Worm (Caenorhabditis elegans) whole organism, L4/young adult: ENCODE results near the gene Y48G9A.11.
"Not testable (repeated sequence)": the region's sequence is repeated elsewhere in the genome, so short reads cannot be mapped to it uniquely, and the experiment has no call there.

Source experiments
- W03F9.2 ChIP-seq: fragments of 150-350 bp; optimal IDR thresholded peaks from 2 replicates; lab custom pipeline; 2014; ENCODE audit warnings: missing biosample characterization, missing genetic modification characterization
- dao-5 ChIP-seq: sonication (generic microtip); optimal IDR thresholded peaks from 2 replicates; lab custom pipeline; 2016; ENCODE audit warnings: missing genotype, missing genetic modification characterization, moderate library complexity, missing compliant biosample characterization
- him-1 ChIP-seq: sonication (generic microtip); optimal IDR thresholded peaks from 2 replicates; lab custom pipeline; 2016; ENCODE audit warnings: missing genotype, missing genetic modification reagents, missing genetic modification characterization, missing compliant biosample characterization

The Y48G9A.11 gene

DNA sequence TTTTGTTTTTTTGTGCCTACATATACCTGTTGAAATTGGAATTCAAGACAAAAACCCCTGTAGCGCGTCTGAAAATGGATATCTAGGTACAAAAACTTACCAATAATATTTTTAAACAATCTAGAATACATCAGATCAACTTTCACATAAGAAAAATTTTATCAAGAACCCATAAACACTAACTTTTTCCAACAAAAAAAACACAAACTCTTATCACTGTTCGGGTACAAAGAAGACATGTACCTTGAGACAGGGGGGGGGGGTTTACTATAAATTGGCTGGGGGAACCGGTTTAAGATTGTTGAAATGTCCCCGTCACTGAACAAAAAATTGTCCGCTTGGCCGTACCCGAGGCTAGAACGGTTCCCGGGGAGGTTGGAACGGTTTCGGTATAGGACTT, 34.2 kb downstream of the Y48G9A.11 start, which contains the start of gene cpt-3:
Gene cpt-3, plus strand, starts transcription at position 301 of the 400 bp plus-strand sequence.
- not testable (repeated sequence) for TF ChIP-seq W03F9.2, him-1, dao-5 (tag; lab: Kevin White, UChicago)

DNA sequence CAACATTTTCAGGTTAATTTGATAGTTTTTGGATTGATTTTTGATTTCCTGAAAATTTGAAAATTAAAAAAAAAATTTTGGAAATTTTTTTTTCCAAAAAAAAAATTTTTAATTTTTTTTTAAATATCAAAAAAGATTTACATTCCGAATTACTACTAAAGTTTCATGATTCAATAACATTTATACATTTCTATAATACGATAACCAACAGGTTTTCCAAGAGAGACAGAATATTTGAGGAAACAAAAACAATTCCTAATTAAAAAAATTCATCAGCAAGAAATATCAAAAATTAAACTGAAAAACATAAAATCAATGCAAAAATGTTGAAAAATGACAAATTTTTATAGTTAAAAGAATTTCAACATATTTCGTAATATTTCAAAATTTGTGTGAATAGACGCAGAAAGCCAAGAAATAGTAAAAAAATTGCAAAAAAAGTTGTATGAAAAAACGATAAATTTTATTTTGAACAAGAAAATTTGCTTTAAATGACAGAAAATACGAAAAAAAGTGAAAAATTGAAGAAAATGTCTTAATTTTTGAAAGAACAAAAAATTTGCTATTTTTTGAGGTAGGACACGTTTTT, 40.1 kb downstream of the Y48G9A.11 start, which contains the start of gene Y39A3A.4:
Gene Y39A3A.4, minus strand, starts transcription at position 51 of the 589 bp plus-strand sequence.
- TF ChIP-seq dao-5 (tag; lab: Kevin White, UChicago): no peak
- TF ChIP-seq W03F9.2 (tag; lab: Kevin White, UChicago): no peak
- TF ChIP-seq him-1 (tag; lab: Kevin White, UChicago): no peak

DNA sequence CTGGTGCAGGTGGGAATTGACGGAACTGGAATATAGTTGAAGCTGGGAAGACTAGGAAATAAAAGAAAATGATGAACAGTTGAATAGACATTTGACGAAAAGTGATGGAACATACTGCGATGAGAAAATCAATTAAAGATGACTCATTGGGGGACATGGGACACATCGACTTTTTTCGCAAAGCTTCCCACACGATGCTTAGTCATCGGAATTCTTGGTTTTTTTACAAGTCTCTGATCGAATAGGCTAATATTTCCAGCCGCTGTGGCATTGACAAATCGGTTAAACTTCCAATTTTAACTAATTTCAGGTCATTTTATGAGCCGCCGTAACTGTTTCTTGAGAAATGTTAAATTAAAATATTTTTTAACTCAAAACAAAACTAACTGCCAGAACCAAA, 48.4 kb downstream of the Y48G9A.11 start, which contains the start of gene Y39A3A.3:
Gene Y39A3A.3, minus strand, starts transcription at position 101 of the 400 bp plus-strand sequence.
- TF ChIP-seq dao-5 (tag; lab: Kevin White, UChicago): no peak
